Worm (Caenorhabditis elegans) whole organism, L1 larva: Measurements from ENCODE around the gene mec-2.

Experiments
- aha-1 ChIP-seq: fragments of 150-350 bp; optimal IDR thresholded peaks from 2 replicates; lab custom pipeline; 2014; ENCODE audit warnings: missing biosample characterization, missing genetic modification characterization
- fos-1 ChIP-seq: fragments of 150-350 bp; optimal IDR thresholded peaks from 2 replicates; lab custom pipeline; 2014; ENCODE audit warnings: missing biosample characterization, missing genetic modification characterization
- lin-13 ChIP-seq: fragments of 150-350 bp; optimal IDR thresholded peaks from 2 replicates; lab custom pipeline; 2014; ENCODE audit warnings: missing biosample characterization, missing genetic modification reagents, missing genetic modification characterization
- lin-15B ChIP-seq: fragments of 150-350 bp; sonication (generic microtip); optimal IDR thresholded peaks from 3 replicates; lab custom pipeline; 2014; ENCODE audit warnings: missing biosample characterization, missing genetic modification characterization
- mef-2 ChIP-seq: fragments of 150-350 bp; optimal IDR thresholded peaks from 2 replicates; lab custom pipeline; 2014; ENCODE audit warnings: missing biosample characterization, missing genetic modification characterization
- nhr-12 ChIP-seq: sonication (generic microtip); optimal IDR thresholded peaks from 2 replicates; lab custom pipeline; 2017; ENCODE audit warnings: missing biosample characterization, missing genetic modification characterization
- nhr-19 ChIP-seq: fragments of 200-800 bp; sonication (Bioruptor generic); conservative IDR thresholded peaks from 2 replicates; pipeline ENCODE4 v1.3.6; 2022; ENCODE audit warnings: missing genetic modification characterization, missing compliant biosample characterization
- nhr-237 ChIP-seq: fragments of 150-350 bp; optimal IDR thresholded peaks from 2 replicates; lab custom pipeline; 2014; ENCODE audit warnings: missing biosample characterization, missing genetic modification characterization
- nhr-28 ChIP-seq: fragments of 150-350 bp; optimal IDR thresholded peaks from 2 replicates; lab custom pipeline; 2014; ENCODE audit warnings: missing biosample characterization, missing genetic modification characterization
- nhr-47 ChIP-seq: sonication (generic microtip); optimal IDR thresholded peaks from 2 replicates; lab custom pipeline; 2016; ENCODE audit warnings: mild to moderate bottlenecking, missing genetic modification characterization, moderate library complexity, missing compliant biosample characterization
- sptf-1 ChIP-seq: fragments of 150-350 bp; optimal IDR thresholded peaks from 2 replicates; lab custom pipeline; 2014; ENCODE audit warnings: missing biosample characterization, missing genetic modification characterization
- sup-37 ChIP-seq: fragments of 200-800 bp; sonication (Bioruptor generic); optimal IDR thresholded peaks from 2 replicates; lab custom pipeline; 2018; ENCODE audit warnings: mild to moderate bottlenecking, missing genetic modification characterization, missing compliant biosample characterization
- unc-86 ChIP-seq: sonication (generic microtip); optimal IDR thresholded peaks from 2 replicates; lab custom pipeline; 2016; ENCODE audit warnings: missing genetic modification characterization, missing compliant biosample characterization

DNA sequence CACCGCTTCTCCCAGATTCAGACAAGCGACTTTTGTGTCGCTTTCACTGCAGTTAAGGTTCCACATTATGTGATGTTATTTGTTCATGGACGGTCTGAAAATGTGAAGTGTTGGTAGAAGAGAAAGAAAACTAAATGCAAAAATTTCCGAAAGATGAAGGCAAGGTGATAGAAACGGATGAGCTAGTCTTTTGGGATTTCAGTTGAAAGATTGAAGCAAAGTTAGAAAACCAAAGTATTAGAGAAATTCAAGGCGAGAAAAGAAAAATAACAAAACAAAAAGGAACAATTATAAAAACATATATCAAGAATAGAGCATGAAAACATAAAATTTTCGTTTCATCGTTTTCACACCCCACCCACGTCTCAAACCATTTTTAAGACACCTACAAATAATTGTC is 43.6 kb downstream of the mec-2 start, which contains the start of gene octr-1:
- TF ChIP-seq fos-1 (tag; lab: Kevin White, UChicago) (no peak), unc-86 (no peak), mef-2 (tag; lab: Kevin White, UChicago) (no peak), sup-37 (no peak), lin-13 (GFP tag; lab: Kevin White, UChicago) (no peak), aha-1 (no peak), nhr-47 (no peak), nhr-237 (no peak), lin-15B (tag; lab: Kevin White, UChicago) (no peak), nhr-19 (GFP tag; lab: Robert Waterston, UW) (no peak), nhr-12 (tag; lab: Kevin White, UChicago) (no peak), sptf-1 (no peak), nhr-28 (tag; lab: Kevin White, UChicago) (no peak)
